Fruit fly (Drosophila melanogaster) whole organism, pupa: ENCODE measurements around the gene Qsox3.

Experiments
- CG10348 ChIP-seq: fragments of 200-800 bp; sonication (Bioruptor generic); IDR thresholded peaks from 2 replicates; pipeline ENCODE4 v1.3.6; 2022; ENCODE audit warnings: missing biosample characterization, missing genetic modification characterization
- CG12605 ChIP-seq: fragments of 200-800 bp; sonication (Bioruptor generic); IDR thresholded peaks from 2 replicates; pipeline ENCODE4 v1.3.6; 2022; ENCODE audit warnings: missing biosample characterization, missing genetic modification characterization
- CG13204 ChIP-seq: fragments of 200-800 bp; sonication (Bioruptor generic); optimal IDR thresholded peaks from 2 replicates; lab custom pipeline; 2018; ENCODE audit warnings: missing biosample characterization, mild to moderate bottlenecking, missing genetic modification characterization, moderate library complexity
- CG14655 ChIP-seq: fragments of 200-800 bp; sonication (Bioruptor generic); optimal IDR thresholded peaks from 3 replicates; lab custom pipeline; 2017; ENCODE audit warnings: mild to moderate bottlenecking, missing biosample characterization, missing genetic modification reagents, missing genetic modification characterization
- CG15710 ChIP-seq: fragments of 200-800 bp; sonication (Bioruptor generic); optimal IDR thresholded peaks from 2 replicates; lab custom pipeline; 2018; ENCODE audit warnings: missing biosample characterization, mild to moderate bottlenecking, missing genetic modification characterization, moderate library complexity
- CG17806 ChIP-seq: fragments of 200-800 bp; sonication (Bioruptor generic); optimal IDR thresholded peaks from 2 replicates; lab custom pipeline; 2018; ENCODE audit warnings: missing biosample characterization, mild to moderate bottlenecking, missing genetic modification characterization, moderate library complexity
- CG32121 ChIP-seq: fragments of 200-800 bp; sonication (Bioruptor generic); IDR thresholded peaks from 2 replicates; pipeline ENCODE4 v1.3.6; 2022; ENCODE audit warnings: missing biosample characterization, missing genetic modification characterization
- CG34367 ChIP-seq: fragments of 200-800 bp; sonication (Bioruptor generic); optimal IDR thresholded peaks from 2 replicates; lab custom pipeline; 2018; ENCODE audit warnings: missing biosample characterization, mild to moderate bottlenecking, missing genetic modification characterization
- CG4496 ChIP-seq: fragments of 200-800 bp; sonication (Bioruptor generic); IDR thresholded peaks from 3 replicates; pipeline ENCODE4 v1.3.6; 2022; ENCODE audit warnings: missing biosample characterization, missing genetic modification characterization
- CG8159 ChIP-seq: fragments of 200-800 bp; sonication (Bioruptor generic); optimal IDR thresholded peaks from 3 replicates; lab custom pipeline; 2018; ENCODE audit warnings: missing biosample characterization, mild to moderate bottlenecking, missing genetic modification characterization, moderate library complexity
- CG8301 ChIP-seq: fragments of 200-800 bp; sonication (Bioruptor generic); optimal IDR thresholded peaks from 2 replicates; lab custom pipeline; 2018; ENCODE audit warnings: missing biosample characterization, mild to moderate bottlenecking, missing genetic modification characterization
- CG9948 ChIP-seq: fragments of 200-800 bp; sonication (Bioruptor generic); optimal IDR thresholded peaks from 2 replicates; lab custom pipeline; 2018; ENCODE audit warnings: missing biosample characterization, mild to moderate bottlenecking, missing genetic modification characterization, moderate library complexity
- D1 ChIP-seq: fragments of 200-800 bp; sonication (Bioruptor generic); optimal IDR thresholded peaks from 2 replicates; lab custom pipeline; 2018; ENCODE audit warnings: missing biosample characterization, mild to moderate bottlenecking, missing genetic modification characterization, moderate library complexity
- EcR ChIP-seq: fragments of 200-800 bp; sonication (Bioruptor generic); optimal IDR thresholded peaks from 3 replicates; lab custom pipeline; 2019; ENCODE audit warnings: missing biosample characterization, missing genetic modification characterization, mild to moderate bottlenecking, moderate library complexity, missing genetic modification reagents
- Ets98B ChIP-seq: fragments of 200-800 bp; sonication (Bioruptor generic); IDR thresholded peaks from 2 replicates; pipeline ENCODE4 v1.3.6; 2022; ENCODE audit warnings: missing biosample characterization, missing genetic modification characterization
- Pif1A ChIP-seq: fragments of 200-800 bp; sonication (Bioruptor generic); optimal IDR thresholded peaks from 3 replicates; lab custom pipeline; 2016; ENCODE audit warnings: missing biosample characterization, missing genetic modification characterization
- Pif1B ChIP-seq: fragments of 200-800 bp; sonication (Bioruptor generic); optimal IDR thresholded peaks from 3 replicates; lab custom pipeline; 2016; ENCODE audit warnings: missing biosample characterization, missing genetic modification characterization
- Snoo ChIP-seq: fragments of 200-800 bp; sonication (Bioruptor generic); optimal IDR thresholded peaks from 3 replicates; lab custom pipeline; 2017; ENCODE audit warnings: missing biosample characterization, mild to moderate bottlenecking, missing genetic modification characterization, inconsistent platforms
- fd96Ca ChIP-seq: fragments of 200-800 bp; sonication (Bioruptor generic); IDR thresholded peaks from 3 replicates; pipeline ENCODE4 v1.3.6; 2022; ENCODE audit warnings: missing biosample characterization, missing genetic modification characterization
- gl ChIP-seq: fragments of 200-800 bp; sonication (Bioruptor generic); optimal IDR thresholded peaks from 2 replicates; lab custom pipeline; 2018; ENCODE audit warnings: missing biosample characterization, mild to moderate bottlenecking, missing genetic modification characterization
- rn ChIP-seq: fragments of 200-800 bp; sonication (Bioruptor generic); IDR thresholded peaks from 2 replicates; pipeline ENCODE4 v1.3.6; 2022; ENCODE audit warnings: missing biosample characterization, missing genetic modification characterization

Qsox3 gene

dm6 chr3R:21920495-21920894, 8.9 kb downstream of the Qsox3 start:
- TF ChIP-seq Pif1B (GFP tag; lab: Kevin White, UChicago), result no peak
- peak; percentile 63; the same call in 2 of the 3 replicates for TF ChIP-seq CG4496 (GFP tag; lab: Robert Waterston, UW)
- no peak for TF ChIP-seq CG12605
- TF ChIP-seq CG14655 (GFP tag; lab: Kevin White, UChicago), result peak; percentile 66
- TF ChIP-seq Ets98B (GFP tag; lab: Robert Waterston, UW), result 0 out of 2 replicates have a peak, but pooled peaks have one; percentile 28
- TF ChIP-seq CG9948 (tag; lab: Kevin White, UChicago), result peak; percentile 15
- peak; percentile 21 for TF ChIP-seq CG17806 (tag; lab: Kevin White, UChicago)
- peak; percentile 57 for TF ChIP-seq CG8301 (tag; lab: Kevin White, UChicago)
- TF ChIP-seq rn, result no peak

dm6 chr3R:21921363-21922208, 10.0 kb downstream of the Qsox3 start:
- TF ChIP-seq CG17806 (tag; lab: Kevin White, UChicago), result peak; percentile 70
- TF ChIP-seq Pif1A (GFP tag; lab: Kevin White, UChicago), result peak; percentile 64
- peak; percentile 84 for TF ChIP-seq CG9948 (tag; lab: Kevin White, UChicago)
- TF ChIP-seq Pif1B (GFP tag; lab: Kevin White, UChicago), result peak; percentile 51
- TF ChIP-seq CG32121 (GFP tag; lab: Robert Waterston, UW), result peak; percentile 39; the same call in 1 of the 2 replicates
- TF ChIP-seq CG12605, result no peak
- TF ChIP-seq CG4496 (GFP tag; lab: Robert Waterston, UW), result 0 out of 3 replicates have a peak, but pooled peaks have one; percentile 43
- no peak for TF ChIP-seq fd96Ca
- peak; percentile 44 for TF ChIP-seq D1
- TF ChIP-seq CG13204 (GFP tag; lab: Kevin White, UChicago), result no peak
- no peak for TF ChIP-seq gl (tag; lab: Kevin White, UChicago)
- peak; percentile 76 for TF ChIP-seq CG14655 (GFP tag; lab: Kevin White, UChicago)
- no peak for TF ChIP-seq rn
- no peak for TF ChIP-seq Ets98B (GFP tag; lab: Robert Waterston, UW)
- peak; percentile 82 for TF ChIP-seq CG15710
- peak; percentile 46 for TF ChIP-seq CG8301 (tag; lab: Kevin White, UChicago)
- peak; percentile 60 for TF ChIP-seq Snoo (tag; lab: Kevin White, UChicago)
- TF ChIP-seq EcR, result peak; percentile 93
- peak; percentile 71 for TF ChIP-seq CG34367 (tag; lab: Kevin White, UChicago)
- no peak for TF ChIP-seq CG10348 (GFP tag; lab: Robert Waterston, UW)
- TF ChIP-seq CG8159 (tag; lab: Kevin White, UChicago), result peak; percentile 90

DNA sequence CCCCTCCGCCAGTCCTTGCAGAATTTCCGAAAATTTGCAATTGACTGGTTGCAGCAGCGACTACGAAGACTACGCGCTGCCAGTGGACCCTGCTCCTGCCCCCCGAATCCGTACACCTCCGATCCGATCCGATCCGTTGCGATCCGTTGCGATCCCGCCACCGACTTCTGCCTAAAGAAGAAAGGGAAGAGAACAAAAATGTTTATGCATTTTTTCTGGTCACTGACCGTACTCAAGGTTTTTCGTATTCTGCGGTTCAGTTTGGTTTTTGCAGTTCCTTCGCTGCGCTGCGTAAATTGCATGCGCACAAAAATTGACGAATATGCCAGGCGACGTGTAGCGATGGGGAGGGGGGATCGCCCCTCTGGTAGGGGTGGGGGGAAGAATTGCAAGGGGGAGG, 10.6 kb downstream of the Qsox3 start:
- TF ChIP-seq EcR, result peak; percentile 98
- TF ChIP-seq CG13204 (GFP tag; lab: Kevin White, UChicago), result peak; percentile 69
- TF ChIP-seq Snoo (tag; lab: Kevin White, UChicago), result peak; percentile 12
- TF ChIP-seq CG32121 (GFP tag; lab: Robert Waterston, UW), result no peak
- TF ChIP-seq CG10348 (GFP tag; lab: Robert Waterston, UW), result no peak
- no peak for TF ChIP-seq D1
- no peak for TF ChIP-seq Ets98B (GFP tag; lab: Robert Waterston, UW)
- TF ChIP-seq CG34367 (tag; lab: Kevin White, UChicago), result no peak
- no peak for TF ChIP-seq CG15710
- no peak for TF ChIP-seq CG8301 (tag; lab: Kevin White, UChicago)

DNA sequence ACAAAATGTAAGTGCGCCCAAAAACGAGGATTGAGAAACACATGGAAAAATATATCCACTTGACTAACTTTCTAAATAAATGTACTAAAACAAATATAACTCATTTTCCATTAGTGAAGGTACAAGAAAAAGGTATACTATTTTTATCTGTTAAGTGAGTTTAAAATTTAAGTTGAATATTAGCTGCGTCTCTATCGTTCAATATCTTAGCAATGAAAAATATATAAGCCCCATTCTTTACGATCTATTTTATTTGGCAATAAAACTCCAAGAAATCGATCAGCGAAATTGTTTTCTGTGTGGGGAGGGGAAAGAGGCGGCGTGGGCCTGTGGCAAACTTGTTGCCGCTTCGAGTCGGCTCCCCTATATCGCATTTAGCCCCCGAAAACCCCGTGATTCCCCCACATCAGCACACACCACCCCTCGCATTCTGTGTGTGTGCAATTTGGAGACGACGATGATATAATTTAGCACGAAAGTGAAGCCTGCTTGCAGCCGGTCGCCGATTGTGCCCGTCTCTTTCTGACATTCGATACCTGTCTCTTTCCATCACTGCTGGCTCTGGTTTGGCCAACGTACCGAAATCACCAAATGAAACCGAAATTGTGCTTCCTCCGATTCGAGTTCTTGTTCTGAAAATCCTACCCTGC, 11.2 kb downstream of the Qsox3 start:
- TF ChIP-seq Pif1A (GFP tag; lab: Kevin White, UChicago) (peak; percentile 58), Pif1B (GFP tag; lab: Kevin White, UChicago) (peak; percentile 43), CG4496 (GFP tag; lab: Robert Waterston, UW) (0 out of 3 replicates have a peak, but pooled peaks have one; percentile 16), fd96Ca (no peak), gl (tag; lab: Kevin White, UChicago) (peak; percentile 64), CG12605 (no peak; the same call in 1 of the 2 replicates), CG32121 (GFP tag; lab: Robert Waterston, UW) (no peak), CG9948 (tag; lab: Kevin White, UChicago) (peak; percentile 93), CG8159 (tag; lab: Kevin White, UChicago) (peak; percentile 96), CG8301 (tag; lab: Kevin White, UChicago) (peak; percentile 53), CG34367 (tag; lab: Kevin White, UChicago) (peak; percentile 89), CG17806 (tag; lab: Kevin White, UChicago) (peak; percentile 90), CG13204 (GFP tag; lab: Kevin White, UChicago) (peak; percentile 70), CG15710 (peak; percentile 94), D1 (peak; percentile 91), CG14655 (GFP tag; lab: Kevin White, UChicago) (peak; percentile 79), Snoo (tag; lab: Kevin White, UChicago) (no peak), Ets98B (GFP tag; lab: Robert Waterston, UW) (no peak), rn (no peak), EcR (peak; percentile 45), CG10348 (GFP tag; lab: Robert Waterston, UW) (no peak)

- peak; percentile 26 for TF ChIP-seq CG13204 (GFP tag; lab: Kevin White, UChicago)
- no peak for TF ChIP-seq gl (tag; lab: Kevin White, UChicago)
- no peak for TF ChIP-seq CG8159 (tag; lab: Kevin White, UChicago)
- TF ChIP-seq Snoo (tag; lab: Kevin White, UChicago), result no peak
- no peak for TF ChIP-seq fd96Ca
- TF ChIP-seq CG15710, result no peak
- TF ChIP-seq EcR, result peak; percentile 76
- TF ChIP-seq Pif1A (GFP tag; lab: Kevin White, UChicago), result no peak
- TF ChIP-seq CG32121 (GFP tag; lab: Robert Waterston, UW), result no peak
- no peak for TF ChIP-seq CG9948 (tag; lab: Kevin White, UChicago)
- TF ChIP-seq CG4496 (GFP tag; lab: Robert Waterston, UW), result no peak
- TF ChIP-seq CG10348 (GFP tag; lab: Robert Waterston, UW), result no peak
- no peak for TF ChIP-seq Pif1B (GFP tag; lab: Kevin White, UChicago)
- TF ChIP-seq CG8301 (tag; lab: Kevin White, UChicago), result no peak
- no peak for TF ChIP-seq CG17806 (tag; lab: Kevin White, UChicago)
- no peak for TF ChIP-seq rn
- no peak for TF ChIP-seq Ets98B (GFP tag; lab: Robert Waterston, UW)
- no peak for TF ChIP-seq CG34367 (tag; lab: Kevin White, UChicago)
Observed at dm6 chr3R:21923742-21924141, 12.1 kb downstream of the Qsox3 start.
